Worm (Caenorhabditis elegans) whole organism, midembryonic: ENCODE data around the gene Y41C4A.9.

Experiments used
- cog-1 ChIP-seq: sonication (generic microtip); optimal IDR thresholded peaks from 2 replicates; lab custom pipeline; 2016; ENCODE audit warnings: missing genetic modification characterization, missing compliant biosample characterization
- klf-2 ChIP-seq: fragments of 200-800 bp; sonication (Bioruptor generic); conservative IDR thresholded peaks from 2 replicates; pipeline ENCODE4 v1.3.6; 2022; ENCODE audit warnings: missing genetic modification reagents, missing genetic modification characterization, missing compliant biosample characterization
- tab-1 ChIP-seq: fragments of 200-800 bp; sonication (Bioruptor generic); IDR thresholded peaks from 2 replicates; pipeline ENCODE4 v1.3.6; 2022; ENCODE audit warnings: missing genetic modification characterization, missing compliant biosample characterization
- ztf-23 ChIP-seq: fragments of 200-800 bp; sonication (Bioruptor generic); IDR thresholded peaks from 2 replicates; pipeline ENCODE4 v1.3.6; 2022; ENCODE audit warnings: missing genetic modification reagents, missing genetic modification characterization, missing compliant biosample characterization

ce11 chrIII:11750232-11750631, 31.8 kb upstream of the Y41C4A.9 start:
- TF ChIP-seq cog-1 (tag; lab: Kevin White, UChicago) = no peak
- TF ChIP-seq klf-2 (GFP tag; lab: Robert Waterston, UW) = no peak
- TF ChIP-seq ztf-23 (GFP tag; lab: Robert Waterston, UW) = no peak
- no peak for TF ChIP-seq tab-1 (GFP tag; lab: Robert Waterston, UW)
